In the genomic region with DNA sequence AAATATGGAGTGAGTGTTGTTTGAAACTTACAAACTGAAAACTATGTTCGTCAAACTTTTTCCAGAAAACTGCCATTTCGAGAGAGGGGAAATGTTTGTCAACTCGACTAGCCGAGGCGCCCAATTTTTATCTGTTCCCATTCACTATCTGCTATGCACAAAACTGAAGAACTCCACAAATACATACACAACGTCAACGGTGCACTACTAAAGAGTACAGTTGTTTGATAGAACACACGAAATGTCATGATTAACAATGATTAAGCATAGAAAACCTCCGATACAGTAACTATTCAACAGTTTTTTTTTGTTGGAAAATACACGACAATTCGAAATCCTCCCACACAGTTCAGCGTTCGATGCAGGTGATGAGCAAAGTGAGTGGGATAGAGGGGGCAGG, we compare ENCODE assay signal across 3 worm cellular contexts.
A peak's percentile ranks its signal among the peaks of the same experiment; 100 is the strongest.
TF ChIP-seq lines count a peak whose summit lies in the region.

No protein-coding gene starts in this region.

TF ChIP-seq in whole organism, L2 larva, 48 proteins besides CTCF, POLR2A, EP300 and RAD21:
- TF ChIP-seq mdl-1 (tag; optimal IDR thresholded peaks at IDR 0.05; lab: Kevin White, UChicago): no peak
- no peak for TF ChIP-seq elt-1 (tag; optimal IDR thresholded peaks at IDR 0.05; lab: Kevin White, UChicago)
- no peak for TF ChIP-seq snpc-4 (tag; optimal IDR thresholded peaks at IDR 0.05; lab: Kevin White, UChicago)
- peak; percentile 7 for TF ChIP-seq fos-1 (tag; optimal IDR thresholded peaks at IDR 0.05; lab: Kevin White, UChicago)
- no peak for TF ChIP-seq nhr-6 (tag; optimal IDR thresholded peaks at IDR 0.05; lab: Kevin White, UChicago)
TF ChIP-seq in whole organism, L2 larva: peak in this region for 1.

TF ChIP-seq in whole organism, L3 larva, 47 proteins besides CTCF, POLR2A, EP300 and RAD21:
- TF ChIP-seq elt-2 (tag; optimal IDR thresholded peaks at IDR 0.05; lab: Kevin White, UChicago): peak; percentile 35
- TF ChIP-seq daf-12 (tag; optimal IDR thresholded peaks at IDR 0.05; lab: Kevin White, UChicago): no peak
- TF ChIP-seq pqm-1 (tag; optimal IDR thresholded peaks at IDR 0.05; lab: Kevin White, UChicago): peak; percentile 44

TF ChIP-seq in whole organism, L4 larva, 104 proteins besides CTCF, POLR2A, EP300 and RAD21:
- no peak for TF ChIP-seq ztf-7 (tag; optimal IDR thresholded peaks at IDR 0.05; lab: Kevin White, UChicago)
- no peak for TF ChIP-seq daf-16 (GFP tag; optimal IDR thresholded peaks at IDR 0.05; lab: Kevin White, UChicago)
- peak; percentile 75 for TF ChIP-seq daf-16 (tag; optimal IDR thresholded peaks at IDR 0.05; lab: Kevin White, UChicago)
- TF ChIP-seq pqm-1 (tag; optimal IDR thresholded peaks at IDR 0.05; lab: Kevin White, UChicago): peak; percentile 32
- peak; percentile 62 for TF ChIP-seq nhr-28 (tag; optimal IDR thresholded peaks at IDR 0.05; lab: Kevin White, UChicago)
TF ChIP-seq in whole organism, L4 larva: peak in this region for 3.

Comparison
In these comparisons a context has a peak if more than half of its experiments do, and no peak if none do; other contexts are left out.
1. Of the 23 proteins assayed by ChIP-seq in both whole organism, L4 larva and whole organism, L2 larva: peak only in whole organism, L4 larva: none; only in whole organism, L2 larva: fos-1; in both: none; in neither: 22.